Fruit fly (Drosophila melanogaster) whole organism, wandering third instar larva: ENCODE measurements around the gene CAH3.

ENCODE experiments used
- Abd-B ChIP-seq: fragments of >200 bp; optimal IDR thresholded peaks from 2 replicates; lab custom pipeline; 2017; ENCODE audit warnings: missing biosample characterization, missing genetic modification characterization
- CG32264 ChIP-seq: fragments of 200-800 bp; sonication (Bioruptor generic); optimal IDR thresholded peaks from 2 replicates; lab custom pipeline; 2016; ENCODE audit warnings: missing biosample characterization, missing genetic modification characterization
- CG9705 ChIP-seq: fragments of 200-800 bp; sonication (Bioruptor generic); optimal IDR thresholded peaks from 2 replicates; lab custom pipeline; 2018; ENCODE audit warnings: missing biosample characterization, mild to moderate bottlenecking, missing genetic modification characterization
- CrebA ChIP-seq: fragments of 200-800 bp; sonication (Bioruptor generic); optimal IDR thresholded peaks from 2 replicates; lab custom pipeline; 2016; ENCODE audit warnings: missing biosample characterization, mild to moderate bottlenecking, missing genetic modification characterization, borderline replicate concordance
- Dfd ChIP-seq: fragments of >200 bp; optimal IDR thresholded peaks from 2 replicates; lab custom pipeline; 2017; ENCODE audit warnings: missing biosample characterization, missing genetic modification characterization
- Dif ChIP-seq: fragments of 200-275, 200-300 bp; sonication (Bioruptor generic); optimal IDR thresholded peaks from 2 replicates; lab custom pipeline; 2018; ENCODE audit warnings: missing biosample characterization, missing genetic modification characterization; ENCODE audit not compliant: partially characterized antibody
- GATAd ChIP-seq: sonication (Bioruptor generic); optimal IDR thresholded peaks from 2 replicates; lab custom pipeline; 2016; ENCODE audit warnings: missing biosample characterization, missing genetic modification characterization
- HLH106 ChIP-seq: fragments of 200-800 bp; optimal IDR thresholded peaks from 3 replicates; lab custom pipeline; 2019; ENCODE audit warnings: missing biosample characterization, mild to moderate bottlenecking, missing genetic modification characterization, moderate library complexity
- Hnf4 ChIP-seq: fragments of 200-800 bp; sonication (Bioruptor generic); optimal IDR thresholded peaks from 2 replicates; lab custom pipeline; 2016; ENCODE audit warnings: missing biosample characterization, mild to moderate bottlenecking, missing genetic modification characterization
- Hr83 ChIP-seq: fragments of 200-300 bp; sonication (Bioruptor generic); optimal IDR thresholded peaks from 2 replicates; lab custom pipeline; 2016; ENCODE audit warnings: missing biosample characterization, mild to moderate bottlenecking, missing genetic modification characterization, moderate library complexity; ENCODE audit not compliant: poor library complexity, severe bottlenecking
- Jra ChIP-seq: sonication (Bioruptor generic); optimal IDR thresholded peaks from 2 replicates; lab custom pipeline; 2016; ENCODE audit warnings: missing biosample characterization, missing genetic modification characterization
- Mio ChIP-seq: sonication (Bioruptor generic); optimal IDR thresholded peaks from 2 replicates; lab custom pipeline; 2016; ENCODE audit warnings: missing biosample characterization, missing genetic modification characterization
- Myc ChIP-seq: fragments of >200 bp; optimal IDR thresholded peaks from 2 replicates; lab custom pipeline; 2017
- N ChIP-seq: fragments of >200 bp; optimal IDR thresholded peaks from 2 replicates; lab custom pipeline; 2018; ENCODE audit warnings: missing biosample characterization, missing external identifiers, missing genetic modification characterization
- OdsH ChIP-seq: fragments of 200-800 bp; sonication (Bioruptor generic); optimal IDR thresholded peaks from 2 replicates; lab custom pipeline; 2016; ENCODE audit warnings: missing biosample characterization, mild to moderate bottlenecking, missing genetic modification characterization
- Rel ChIP-seq, 2 experiments: fragments of 200-800 bp; sonication (Bioruptor generic) in 1 of 2; optimal IDR thresholded peaks; 2 replicates in 1 of 2; 3 replicates in 1 of 2; lab custom pipeline; 2016 to 2019; ENCODE audit warnings: mild to moderate bottlenecking in 2 of 2, missing biosample characterization in 2 of 2, missing genetic modification characterization in 2 of 2, moderate library complexity in 1 of 2
- Sp1 ChIP-seq: fragments of 200-800 bp; sonication (Bioruptor generic); optimal IDR thresholded peaks from 3 replicates; lab custom pipeline; 2019; ENCODE audit warnings: missing biosample characterization, mild to moderate bottlenecking, missing genetic modification characterization, moderate library complexity
- Vsx2 ChIP-seq: fragments of 200-300, 225-300 bp; sonication (Bioruptor generic); optimal IDR thresholded peaks from 2 replicates; lab custom pipeline; 2018; ENCODE audit warnings: missing biosample characterization, missing genetic modification characterization; ENCODE audit not compliant: partially characterized antibody
- br ChIP-seq: fragments of 200-800 bp; sonication (Bioruptor generic); optimal IDR thresholded peaks from 2 replicates; lab custom pipeline; 2016; ENCODE audit warnings: missing biosample characterization, missing genetic modification characterization
- brk ChIP-seq: fragments of 200-800 bp; sonication (Bioruptor generic); optimal IDR thresholded peaks from 2 replicates; lab custom pipeline; 2016; ENCODE audit warnings: missing biosample characterization, mild to moderate bottlenecking, missing genetic modification characterization
- dl ChIP-seq, 2 experiments: fragments of 175-275, 200-275 bp in 1 of 2; fragments of 200-275 bp in 1 of 2; sonication (Bioruptor generic); optimal IDR thresholded peaks; lab custom pipeline; 2018; ENCODE audit warnings: mild to moderate bottlenecking in 2 of 2, missing biosample characterization in 2 of 2, missing genetic modification characterization in 2 of 2, moderate library complexity in 2 of 2; ENCODE audit not compliant: partially characterized antibody in 2 of 2, insufficient read depth in 1 of 2
- dmrt93B ChIP-seq: fragments of 200-800 bp; sonication (Bioruptor generic); optimal IDR thresholded peaks from 2 replicates; lab custom pipeline; 2018; ENCODE audit warnings: missing biosample characterization, mild to moderate bottlenecking, missing genetic modification characterization
- ey ChIP-seq: fragments of 200-800 bp; sonication (Bioruptor generic); optimal IDR thresholded peaks from 2 replicates; lab custom pipeline; 2016; ENCODE audit warnings: missing biosample characterization, missing genetic modification characterization
- foxo ChIP-seq, 2 experiments: fragments of 200-800 bp; sonication (Bioruptor generic); optimal IDR thresholded peaks; 2 replicates in 1 of 2; 3 replicates in 1 of 2; lab custom pipeline; 2016 to 2017; ENCODE audit warnings: missing biosample characterization in 2 of 2, missing genetic modification characterization in 2 of 2
- fru ChIP-seq: fragments of 200-800 bp; sonication (Bioruptor generic); optimal IDR thresholded peaks from 3 replicates; lab custom pipeline; 2016; ENCODE audit warnings: missing biosample characterization, mild to moderate bottlenecking, missing genetic modification characterization
- h ChIP-seq: fragments of 200-800 bp; sonication (Bioruptor generic); optimal IDR thresholded peaks from 3 replicates; lab custom pipeline; 2016; ENCODE audit warnings: missing biosample characterization, mild to moderate bottlenecking, missing genetic modification characterization
- lola ChIP-seq: fragments of >200 bp; optimal IDR thresholded peaks from 2 replicates; lab custom pipeline; 2017; ENCODE audit warnings: missing biosample characterization, missing genetic modification characterization
- psq ChIP-seq: fragments of 200-800 bp; sonication (Bioruptor generic); optimal IDR thresholded peaks from 3 replicates; lab custom pipeline; 2017; ENCODE audit warnings: missing biosample characterization, mild to moderate bottlenecking, missing genetic modification characterization, moderate library complexity
- rgr ChIP-seq: fragments of 200-800 bp; sonication (Bioruptor generic); optimal IDR thresholded peaks from 3 replicates; lab custom pipeline; 2016; ENCODE audit warnings: missing biosample characterization, mild to moderate bottlenecking, missing genetic modification characterization
- sage ChIP-seq: fragments of 200-800 bp; sonication (Bioruptor generic); optimal IDR thresholded peaks from 2 replicates; lab custom pipeline; 2016; ENCODE audit warnings: missing biosample characterization, mild to moderate bottlenecking, missing genetic modification characterization
- sv ChIP-seq: fragments of 200-800 bp; sonication (Bioruptor generic); optimal IDR thresholded peaks from 3 replicates; lab custom pipeline; 2016; ENCODE audit warnings: missing biosample characterization, missing genetic modification characterization
- tai ChIP-seq: sonication (Bioruptor generic); optimal IDR thresholded peaks from 2 replicates; lab custom pipeline; 2016; ENCODE audit warnings: missing biosample characterization, missing genetic modification characterization
- usp ChIP-seq: fragments of >200 bp; optimal IDR thresholded peaks from 2 replicates; lab custom pipeline; 2017; ENCODE audit warnings: missing biosample characterization, missing genetic modification characterization
- woc ChIP-seq: sonication (Bioruptor generic); optimal IDR thresholded peaks from 2 replicates; lab custom pipeline; 2016; ENCODE audit warnings: missing biosample characterization, mild to moderate bottlenecking, missing genetic modification characterization

The CAH3 gene

dm6 chrX:8653955-8654589 is 27.0 kb upstream of the CAH3 start:
- TF ChIP-seq Abd-B (GFP tag; lab: Kevin White, UChicago) (no peak), Dfd (GFP tag; lab: Kevin White, UChicago) (no peak), Vsx2 (no peak), GATAd (GFP tag; lab: Kevin White, UChicago) (no peak), psq (GFP tag; lab: Kevin White, UChicago) (no peak), dmrt93B (no peak), h (GFP tag; lab: Kevin White, UChicago) (no peak), usp (GFP tag; lab: Kevin White, UChicago) (no peak), dl (GFP tag; optimal IDR thresholded peaks at IDR 0.05; lab: Kevin White, UChicago; ENCODE audit: insufficient read depth in 1 of 2, partially characterized antibody in 2 of 2) (no peak), sage (GFP tag; lab: Kevin White, UChicago) (no peak), Jra (GFP tag; lab: Kevin White, UChicago) (no peak), rgr (GFP tag; lab: Kevin White, UChicago) (no peak), brk (GFP tag; lab: Kevin White, UChicago) (no peak), Hnf4 (GFP tag; lab: Kevin White, UChicago) (no peak), ey (no peak), fru (GFP tag; lab: Kevin White, UChicago) (no peak), CrebA (no peak)

dm6 chrX:8655228-8655627 is 25.8 kb upstream of the CAH3 start:
- no peak for TF ChIP-seq tai
- no peak for TF ChIP-seq N (GFP tag; lab: Kevin White, UChicago)
- TF ChIP-seq Myc (lab: Kevin White, UChicago) = no peak
- TF ChIP-seq lola (GFP tag; lab: Kevin White, UChicago) = no peak
- no peak for TF ChIP-seq rgr (GFP tag; lab: Kevin White, UChicago)
- TF ChIP-seq fru (GFP tag; lab: Kevin White, UChicago) = no peak
- no peak for TF ChIP-seq CrebA
- TF ChIP-seq Jra (GFP tag; lab: Kevin White, UChicago) = no peak
- no peak for TF ChIP-seq HLH106 (tag; lab: Kevin White, UChicago)
- TF ChIP-seq dmrt93B = no peak
- TF ChIP-seq br = no peak
- TF ChIP-seq GATAd (GFP tag; lab: Kevin White, UChicago) = no peak
- TF ChIP-seq sv (GFP tag; lab: Kevin White, UChicago) = no peak
- no peak for TF ChIP-seq CG9705 (GFP tag; lab: Kevin White, UChicago)
- no peak for TF ChIP-seq Dif (GFP tag; lab: Kevin White, UChicago)
- TF ChIP-seq ey = no peak
- no peak for TF ChIP-seq Hnf4 (GFP tag; lab: Kevin White, UChicago)
- no peak for TF ChIP-seq Mio
- TF ChIP-seq, all 38 proteins: peak for 0

DNA sequence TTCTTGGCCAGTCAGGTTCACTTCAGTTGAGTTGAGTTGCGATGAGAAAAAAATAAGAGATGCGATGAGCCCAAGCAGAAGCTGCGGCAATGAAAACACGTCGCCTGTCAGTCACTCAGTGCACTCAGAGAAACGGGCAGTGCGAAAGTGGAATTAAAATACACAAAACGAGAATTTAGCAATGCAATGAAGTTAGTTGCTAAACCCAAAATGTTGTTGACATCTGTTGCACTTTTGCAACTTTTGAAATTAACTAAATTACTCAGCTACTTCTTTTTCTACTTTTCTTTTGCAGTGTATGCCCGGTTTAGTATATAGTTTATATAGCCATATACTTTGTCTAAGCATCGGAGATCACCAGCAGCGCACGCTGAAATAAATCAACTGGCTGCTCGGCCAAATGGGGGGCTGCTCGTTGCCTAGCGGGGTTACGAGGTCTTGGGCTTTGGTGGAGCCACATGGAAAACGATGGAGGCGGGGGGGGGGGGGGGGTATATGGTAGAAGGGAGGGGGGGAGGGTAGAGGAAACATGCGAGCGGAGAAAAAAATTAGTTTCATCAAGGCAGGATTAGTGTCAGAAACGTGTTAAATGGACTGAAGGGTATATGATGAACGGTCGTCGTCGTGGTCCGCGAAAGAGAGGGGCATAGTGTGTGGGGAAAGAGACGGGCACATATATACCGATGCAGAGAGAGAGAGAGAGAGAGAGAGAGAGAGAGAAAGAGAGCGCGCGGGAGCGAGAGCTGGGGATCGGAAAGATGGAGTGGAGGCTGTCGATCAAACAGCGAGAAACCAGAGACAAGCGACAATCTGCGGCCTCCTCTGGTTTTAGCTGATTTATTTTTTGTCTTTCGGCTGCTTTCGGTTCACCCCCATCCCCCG is 24.3 kb upstream of the CAH3 start:
- TF ChIP-seq usp (GFP tag; lab: Kevin White, UChicago) (no peak), HLH106 (tag; lab: Kevin White, UChicago) (peak; percentile 72), Sp1 (GFP tag; lab: Kevin White, UChicago) (peak; percentile 65), Rel (GFP tag; optimal IDR thresholded peaks at IDR 0.05; lab: Kevin White, UChicago) (no peak), Rel (tag; optimal IDR thresholded peaks at IDR 0.05; lab: Kevin White, UChicago) (peak; percentile 3), Abd-B (GFP tag; lab: Kevin White, UChicago) (no peak), Hr83 (GFP tag; lab: Kevin White, UChicago) (no peak), rgr (GFP tag; lab: Kevin White, UChicago) (peak; percentile 46), psq (GFP tag; lab: Kevin White, UChicago) (peak; percentile 37), CG9705 (GFP tag; lab: Kevin White, UChicago) (peak; percentile 38), Jra (GFP tag; lab: Kevin White, UChicago) (no peak), ey (peak; percentile 67), woc (GFP tag; lab: Kevin White, UChicago) (peak; percentile 16), OdsH (GFP tag; lab: Kevin White, UChicago) (peak; percentile 18), Dif (GFP tag; lab: Kevin White, UChicago) (peak; percentile 3), Dfd (GFP tag; lab: Kevin White, UChicago) (no peak), sv (GFP tag; lab: Kevin White, UChicago) (peak; percentile 53), h (GFP tag; lab: Kevin White, UChicago) (peak; percentile 59), foxo (GFP tag; optimal IDR thresholded peaks at IDR 0.05; lab: Kevin White, UChicago) (peak in 1 of 2 experiments; percentile 58), CG32264 (no peak), brk (GFP tag; lab: Kevin White, UChicago) (no peak), Myc (lab: Kevin White, UChicago) (no peak), dmrt93B (peak; percentile 47), N (GFP tag; lab: Kevin White, UChicago) (no peak), Hnf4 (GFP tag; lab: Kevin White, UChicago) (peak; percentile 25), Vsx2 (no peak), br (peak; percentile 52), fru (GFP tag; lab: Kevin White, UChicago) (peak; percentile 50), sage (GFP tag; lab: Kevin White, UChicago) (peak; percentile 24)
